Fruit fly (Drosophila melanogaster) whole organism: ENCODE measurements around the gene AstC.

ENCODE experiments used
- pan ChIP-seq: fragments of >200 bp; optimal IDR thresholded peaks from 2 replicates; lab custom pipeline; 2017
- psq ChIP-seq: fragments of >200 bp; optimal IDR thresholded peaks from 2 replicates; lab custom pipeline; 2017

DNA sequence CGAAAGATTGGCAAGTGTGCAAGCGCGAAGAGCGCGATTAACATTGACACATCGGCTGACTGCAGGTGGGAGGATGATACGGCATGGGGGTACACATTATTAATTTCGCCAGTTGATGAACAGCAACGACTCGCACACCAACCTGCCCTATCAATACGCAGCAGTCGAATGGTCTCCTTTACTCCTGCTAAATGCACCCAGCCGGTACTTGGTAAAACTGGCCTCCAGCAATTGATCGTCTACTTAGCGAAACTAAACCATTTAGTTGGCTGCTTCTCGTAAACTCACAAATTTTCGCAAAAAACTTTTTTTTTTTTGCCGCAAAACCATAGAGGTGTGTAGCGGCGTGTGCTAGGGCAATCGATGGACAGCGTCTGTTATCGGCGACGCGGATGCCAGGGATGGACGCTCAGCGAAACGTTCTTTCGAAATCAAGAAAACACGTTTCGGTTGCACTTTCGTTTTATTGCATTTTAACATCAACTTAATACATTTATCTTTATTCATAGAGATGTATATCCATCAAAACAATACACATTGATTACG, 19.4 kb upstream of the AstC start, which contains the start of gene Ge-1:
- TF ChIP-seq pan (lab: Kevin White, UChicago) (no peak), psq (lab: Kevin White, UChicago) (no peak)
